Worm (Caenorhabditis elegans) whole organism, young adult: ENCODE measurements around the gene acr-17.
A peak's percentile ranks its signal among the peaks of the same experiment; 100 is the strongest.
"Not testable (repeated sequence)": the region's sequence is repeated elsewhere in the genome, so short reads cannot be mapped to it uniquely, and the experiment has no call there.

Source experiments
- C06A6.2 ChIP-seq: fragments of 200-800 bp; sonication (Bioruptor generic); conservative IDR thresholded peaks from 2 replicates; pipeline ENCODE4 v1.3.6; 2022; ENCODE audit warnings: missing genetic modification characterization, missing compliant biosample characterization
- D2030.7 ChIP-seq: fragments of 200-800 bp; sonication (Bioruptor generic); IDR thresholded peaks from 2 replicates; pipeline ENCODE4 v1.3.6; 2022; ENCODE audit warnings: missing genetic modification reagents, missing genetic modification characterization, missing compliant biosample characterization
- F33H1.4 ChIP-seq: fragments of 200-800 bp; sonication (Bioruptor generic); IDR thresholded peaks from 2 replicates; pipeline ENCODE4 v1.3.6; 2022; ENCODE audit warnings: missing genetic modification reagents, missing genetic modification characterization, missing compliant biosample characterization
- F57C9.4 ChIP-seq: sonication (generic microtip); optimal IDR thresholded peaks from 2 replicates; lab custom pipeline; 2017; ENCODE audit warnings: mild to moderate bottlenecking, missing genetic modification characterization, missing compliant biosample characterization
- K11D2.4 ChIP-seq: fragments of 200-800 bp; sonication (Bioruptor generic); IDR thresholded peaks from 2 replicates; pipeline ENCODE4 v1.3.6; 2022; ENCODE audit warnings: missing genetic modification reagents, missing genetic modification characterization, missing compliant biosample characterization
- K12H6.12 ChIP-seq: fragments of 200-800 bp; sonication (Bioruptor generic); optimal IDR thresholded peaks from 2 replicates; lab custom pipeline; 2018; ENCODE audit warnings: mild to moderate bottlenecking, missing genetic modification characterization, missing compliant biosample characterization
- Y53G8AR.9 ChIP-seq: fragments of 200-800 bp; sonication (Bioruptor generic); conservative IDR thresholded peaks from 2 replicates; pipeline ENCODE4 v1.3.6; 2022; ENCODE audit warnings: missing genetic modification reagents, missing genetic modification characterization, missing compliant biosample characterization
- Y56A3A.18 ChIP-seq: fragments of 200-800 bp; sonication (Bioruptor generic); IDR thresholded peaks from 2 replicates; pipeline ENCODE4 v1.3.6; 2022; ENCODE audit warnings: missing genetic modification reagents, missing genetic modification characterization, missing compliant biosample characterization
- akir-1 ChIP-seq: fragments of 200-800 bp; sonication (Bioruptor generic); optimal IDR thresholded peaks from 2 replicates; lab custom pipeline; 2018; ENCODE audit warnings: mild to moderate bottlenecking, missing genetic modification characterization, moderate library complexity, missing compliant biosample characterization
- ama-1 ChIP-seq, 3 experiments: fragments of 150-350 bp in 1 of 3; sonication (generic microtip) in 2 of 3; optimal IDR thresholded peaks; 2 replicates each; lab custom pipeline; 2014 to 2018; ENCODE audit warnings: missing biosample characterization in 2 of 3, missing genetic modification characterization in 2 of 3, missing genetic modification reagents in 2 of 3
- aptf-2 ChIP-seq: fragments of 200-800 bp; sonication (Bioruptor generic); conservative IDR thresholded peaks from 2 replicates; pipeline ENCODE4 v1.3.6; 2022; ENCODE audit warnings: missing genetic modification reagents, missing genetic modification characterization, missing compliant biosample characterization
- aptf-3 ChIP-seq: fragments of 200-800 bp; sonication (Bioruptor generic); IDR thresholded peaks from 2 replicates; pipeline ENCODE4 v1.3.6; 2022; ENCODE audit warnings: missing genetic modification characterization, missing compliant biosample characterization
- attf-6 ChIP-seq: fragments of 200-800 bp; sonication (Bioruptor generic); IDR thresholded peaks from 2 replicates; pipeline ENCODE4 v1.3.6; 2022; ENCODE audit warnings: missing genetic modification reagents, missing genetic modification characterization, missing compliant biosample characterization
- bed-2 ChIP-seq: fragments of 200-800 bp; sonication (Bioruptor generic); IDR thresholded peaks from 2 replicates; pipeline ENCODE4 v1.3.6; 2022; ENCODE audit warnings: missing genetic modification reagents, missing genetic modification characterization, missing compliant biosample characterization
- ceh-40 ChIP-seq: fragments of 200-800 bp; sonication (Bioruptor generic); IDR thresholded peaks from 2 replicates; pipeline ENCODE4 v1.3.6; 2022; ENCODE audit warnings: missing genetic modification characterization, missing compliant biosample characterization
- ceh-58 ChIP-seq: fragments of 200-800 bp; sonication (Bioruptor generic); IDR thresholded peaks from 2 replicates; pipeline ENCODE4 v1.3.6; 2022; ENCODE audit warnings: missing genetic modification characterization, missing compliant biosample characterization
- efl-1 ChIP-seq: fragments of 150-350 bp; optimal IDR thresholded peaks from 2 replicates; lab custom pipeline; 2014; ENCODE audit warnings: missing biosample characterization, missing genetic modification reagents, missing genetic modification characterization
- egl-18 ChIP-seq: fragments of 200-800 bp; sonication (Bioruptor generic); IDR thresholded peaks from 2 replicates; pipeline ENCODE4 v1.3.6; 2022; ENCODE audit warnings: missing genetic modification reagents, missing genetic modification characterization, missing compliant biosample characterization
- egrh-3 ChIP-seq: fragments of 200-800 bp; sonication (Bioruptor generic); IDR thresholded peaks from 2 replicates; pipeline ENCODE4 v1.3.6; 2022; ENCODE audit warnings: missing genetic modification reagents, missing genetic modification characterization, missing compliant biosample characterization
- ekl-4 ChIP-seq: fragments of 200-800 bp; sonication (Bioruptor generic); IDR thresholded peaks from 2 replicates; pipeline ENCODE4 v1.3.6; 2022; ENCODE audit warnings: missing genetic modification reagents, missing genetic modification characterization, missing compliant biosample characterization
- him-1 ChIP-seq: sonication (generic microtip); optimal IDR thresholded peaks from 2 replicates; lab custom pipeline; 2016; ENCODE audit warnings: missing genotype, missing genetic modification reagents, missing genetic modification characterization, missing compliant biosample characterization
- hmg-1.2 ChIP-seq: fragments of 200-800 bp; sonication (Bioruptor generic); IDR thresholded peaks from 2 replicates; pipeline ENCODE4 v1.3.6; 2022; ENCODE audit warnings: missing genetic modification reagents, missing genetic modification characterization, missing compliant biosample characterization
- hsf-1 ChIP-seq: fragments of 200-800 bp; sonication (Bioruptor generic); IDR thresholded peaks from 2 replicates; pipeline ENCODE4 v1.3.6; 2022; ENCODE audit warnings: missing genetic modification reagents, missing genetic modification characterization, missing compliant biosample characterization
- lin-26 ChIP-seq: fragments of 200-800 bp; sonication (Bioruptor generic); IDR thresholded peaks from 2 replicates; pipeline ENCODE4 v1.3.6; 2022; ENCODE audit warnings: missing genetic modification reagents, missing genetic modification characterization, missing compliant biosample characterization
- lin-35 ChIP-seq, 3 experiments: fragments of 150-350 bp in 2 of 3; sonication (generic microtip) in 1 of 3; optimal IDR thresholded peaks; 2 replicates each; lab custom pipeline; 2014 to 2018; ENCODE audit warnings: missing biosample characterization in 3 of 3, missing genetic modification characterization in 3 of 3, missing genetic modification reagents in 3 of 3
- lsl-1 ChIP-seq: fragments of 200-800 bp; sonication (Bioruptor generic); optimal IDR thresholded peaks from 2 replicates; lab custom pipeline; 2018; ENCODE audit warnings: mild to moderate bottlenecking, missing genetic modification characterization, moderate library complexity, missing compliant biosample characterization
- madf-3 ChIP-seq: fragments of 200-800 bp; sonication (Bioruptor generic); IDR thresholded peaks from 2 replicates; pipeline ENCODE4 v1.3.6; 2022; ENCODE audit warnings: missing genetic modification reagents, missing genetic modification characterization, missing compliant biosample characterization
- madf-6 ChIP-seq: fragments of 200-800 bp; sonication (Bioruptor generic); IDR thresholded peaks from 2 replicates; pipeline ENCODE4 v1.3.6; 2022; ENCODE audit warnings: missing genetic modification reagents, missing genetic modification characterization, missing compliant biosample characterization
- mcd-1 ChIP-seq: fragments of 200-800 bp; sonication (Bioruptor generic); IDR thresholded peaks from 2 replicates; pipeline ENCODE4 v1.3.6; 2022; ENCODE audit warnings: missing genetic modification reagents, missing genetic modification characterization, missing compliant biosample characterization
- mxl-1 ChIP-seq: sonication (generic microtip); optimal IDR thresholded peaks from 2 replicates; lab custom pipeline; 2016; ENCODE audit warnings: missing genetic modification characterization, missing compliant biosample characterization
- nhr-179 ChIP-seq: sonication (generic microtip); optimal IDR thresholded peaks from 2 replicates; lab custom pipeline; 2016; ENCODE audit warnings: mild to moderate bottlenecking, missing genetic modification characterization, missing compliant biosample characterization
- nhr-80 ChIP-seq: sonication (generic microtip); optimal IDR thresholded peaks from 2 replicates; lab custom pipeline; 2016; ENCODE audit warnings: missing genetic modification characterization, missing compliant biosample characterization
- pbrm-1 ChIP-seq: fragments of 200-800 bp; sonication (Bioruptor generic); IDR thresholded peaks from 2 replicates; pipeline ENCODE4 v1.3.6; 2022; ENCODE audit warnings: missing genetic modification reagents, missing genetic modification characterization, missing compliant biosample characterization
- sdz-38 ChIP-seq: sonication (generic microtip); optimal IDR thresholded peaks from 2 replicates; lab custom pipeline; 2016; ENCODE audit warnings: missing genotype, missing genetic modification characterization, missing compliant biosample characterization
- snpc-4 ChIP-seq, 5 experiments: fragments of 150-350 bp in 1 of 5; sonication (generic microtip) in 4 of 5; optimal IDR thresholded peaks; 2 replicates each; lab custom pipeline; 2014 to 2018; ENCODE audit warnings: missing genetic modification characterization in 5 of 5, missing biosample characterization in 3 of 5, antibody characterized with exemption in 2 of 5, mild to moderate bottlenecking in 2 of 5, missing compliant biosample characterization in 2 of 5, missing genotype in 2 of 5, moderate library complexity in 2 of 5, missing genetic modification reagents in 1 of 5
- tbp1 ChIP-seq: fragments of 200-800 bp; sonication (Bioruptor generic); optimal IDR thresholded peaks from 2 replicates; lab custom pipeline; 2018; ENCODE audit warnings: mild to moderate bottlenecking, missing genetic modification characterization, missing compliant biosample characterization
- tbx-9 ChIP-seq: sonication (generic microtip); optimal IDR thresholded peaks from 2 replicates; lab custom pipeline; 2016; ENCODE audit warnings: borderline replicate concordance, missing genetic modification characterization, inconsistent platforms, missing compliant biosample characterization
- zfh-2 ChIP-seq: fragments of 200-800 bp; sonication (Bioruptor generic); conservative IDR thresholded peaks from 2 replicates; pipeline ENCODE4 v1.3.6; 2022; ENCODE audit warnings: missing genetic modification reagents, missing genetic modification characterization, missing compliant biosample characterization
- ztf-25 ChIP-seq: fragments of 200-800 bp; sonication (Bioruptor generic); IDR thresholded peaks from 2 replicates; pipeline ENCODE4 v1.3.6; 2022; ENCODE audit warnings: missing genetic modification reagents, missing genetic modification characterization, missing compliant biosample characterization
- ztf-3 ChIP-seq: fragments of 200-800 bp; sonication (Bioruptor generic); optimal IDR thresholded peaks from 2 replicates; lab custom pipeline; 2018; ENCODE audit warnings: mild to moderate bottlenecking, missing genetic modification characterization, missing compliant biosample characterization
- ztf-6 ChIP-seq: fragments of 200-800 bp; sonication (Bioruptor generic); IDR thresholded peaks from 2 replicates; pipeline ENCODE4 v1.3.6; 2022; ENCODE audit warnings: missing genetic modification reagents, missing genetic modification characterization, missing compliant biosample characterization

Gene acr-17

ce11 chrV:2623765-2624164 lies 15.3 kb downstream of the acr-17 start:
- TF ChIP-seq zfh-2 (GFP tag; lab: Robert Waterston, UW) (peak; percentile 58; the same call in 1 of the 2 replicates), sdz-38 (tag; lab: Kevin White, UChicago) (no peak)

ce11 chrV:2625360-2625759 lies 16.9 kb downstream of the acr-17 start, which contains the start of gene sknr-1:
Gene sknr-1, minus strand, starts transcription at chrV:2625460.
- not testable (repeated sequence) for TF ChIP-seq ama-1 (optimal IDR thresholded peaks at IDR 0.05; lab: Kevin White, UChicago); ama-1 (GFP tag; optimal IDR thresholded peaks at IDR 0.05; lab: Kevin White, UChicago); K12H6.12; ztf-6 (GFP tag; lab: Robert Waterston, UW)

DNA sequence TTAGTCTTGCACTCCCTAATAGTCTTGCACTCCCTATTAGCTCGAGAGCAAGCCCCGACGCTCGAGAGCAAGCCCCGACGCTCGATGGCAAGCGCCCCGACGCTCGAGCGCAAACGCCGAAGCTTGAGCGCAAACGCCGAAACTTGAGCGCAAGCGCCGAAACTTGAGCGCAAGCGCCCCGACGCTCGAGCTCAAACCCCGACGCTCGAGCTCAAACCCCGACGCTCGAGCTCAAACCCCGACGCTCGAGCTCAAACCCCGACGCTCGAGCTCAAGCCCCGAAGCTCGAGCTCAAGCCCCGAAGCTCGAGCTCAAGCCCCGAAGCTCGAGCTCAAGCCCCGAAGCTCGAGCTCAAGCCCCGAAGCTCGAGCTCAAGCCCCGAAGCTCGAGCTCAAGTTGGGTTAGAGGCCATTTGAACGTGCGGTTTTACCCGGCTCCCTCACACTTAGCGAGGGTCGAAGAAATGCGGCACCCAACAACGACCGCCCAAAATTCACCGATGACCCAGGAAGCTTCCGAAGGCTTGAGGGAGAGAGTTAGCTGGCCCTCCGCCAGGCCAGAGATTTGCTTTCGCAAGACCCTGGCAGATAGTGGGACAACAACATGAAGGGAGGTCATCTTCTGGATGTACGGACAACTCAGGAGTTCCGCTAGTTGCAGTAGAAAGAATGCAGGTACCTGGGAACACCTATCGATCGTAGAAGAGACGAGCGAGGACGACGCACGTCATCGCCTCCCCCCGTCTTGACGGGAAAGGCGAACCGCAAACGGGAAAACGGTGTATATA lies 26.5 kb downstream of the acr-17 start:
- TF ChIP-seq aptf-3 (0 out of 2 replicates have a peak, but pooled peaks have one; percentile 77), zfh-2 (GFP tag; lab: Robert Waterston, UW) (peak; percentile 80), mcd-1 (peak; percentile 45; the same call in 1 of the 2 replicates), Y56A3A.18 (GFP tag; lab: Robert Waterston, UW) (0 out of 2 replicates have a peak, but pooled peaks have one; percentile 9), D2030.7 (GFP tag; lab: Robert Waterston, UW) (peak; percentile 44), aptf-2 (GFP tag; lab: Robert Waterston, UW) (peak; percentile 77; the same call in 1 of the 2 replicates), hmg-1.2 (GFP tag; lab: Robert Waterston, UW) (peak; percentile 26; the same call in 1 of the 2 replicates), F33H1.4 (GFP tag; lab: Robert Waterston, UW) (peak; percentile 9; the same call in 1 of the 2 replicates), madf-6 (GFP tag; lab: Robert Waterston, UW) (peak; percentile 22), attf-6 (peak; percentile 42), ztf-25 (GFP tag; lab: Robert Waterston, UW) (0 out of 2 replicates have a peak, but pooled peaks have one; percentile 6), egrh-3 (GFP tag; lab: Robert Waterston, UW) (peak; percentile 99), hsf-1 (GFP tag; lab: Robert Waterston, UW) (peak; percentile 31; the same call in 1 of the 2 replicates), lin-26 (GFP tag; lab: Robert Waterston, UW) (peak; percentile 89), snpc-4 (tag; optimal IDR thresholded peaks at IDR 0.05; lab: Kevin White, UChicago) (peak in 2 of 4 experiments; percentile 19 to 53), pbrm-1 (GFP tag; lab: Robert Waterston, UW) (peak; percentile 17; the same call in 1 of the 2 replicates), ekl-4 (GFP tag; lab: Robert Waterston, UW) (peak; percentile 51; the same call in 1 of the 2 replicates)
- not testable (repeated sequence) for TF ChIP-seq snpc-4 (GFP tag; optimal IDR thresholded peaks at IDR 0.05; lab: Kevin White, UChicago)

DNA sequence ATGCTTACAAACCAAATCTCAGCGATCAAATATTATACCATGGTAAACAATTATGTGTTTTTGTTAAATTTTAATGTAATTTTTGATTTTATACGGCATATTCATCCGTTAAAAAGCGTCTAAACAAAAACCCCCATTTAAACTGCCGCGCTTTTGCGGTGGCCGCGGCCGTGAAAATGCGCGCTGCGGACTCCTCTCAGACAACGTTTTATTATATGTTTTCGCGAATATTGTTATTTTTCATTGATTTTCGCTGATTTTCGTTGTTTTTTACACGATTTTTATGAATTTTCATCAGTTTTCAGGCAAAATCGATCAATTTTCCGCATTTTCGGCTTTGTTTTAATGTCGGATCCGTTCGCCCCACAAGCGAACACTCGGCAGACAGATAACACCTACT lies 30.1 kb downstream of the acr-17 start, which contains the start of gene W02H5.19:
Gene W02H5.19, plus strand, starts transcription at position 346 of the 400 bp plus-strand sequence.
- peak; percentile 38 for TF ChIP-seq lsl-1
- TF ChIP-seq madf-3 (GFP tag; lab: Robert Waterston, UW) = peak; percentile 78
- no peak for TF ChIP-seq C06A6.2 (GFP tag; lab: Robert Waterston, UW)
- 0 out of 2 replicates have a peak, but pooled peaks have one; percentile 22 for TF ChIP-seq K11D2.4 (GFP tag; lab: Robert Waterston, UW)
- TF ChIP-seq ceh-40 = no peak
- peak; percentile 38 for TF ChIP-seq tbp1
- TF ChIP-seq nhr-80 (tag; lab: Kevin White, UChicago) = no peak
- no peak for TF ChIP-seq F57C9.4 (tag; lab: Kevin White, UChicago)
- no peak for TF ChIP-seq Y53G8AR.9 (GFP tag; lab: Robert Waterston, UW)
- TF ChIP-seq mxl-1 (tag; lab: Kevin White, UChicago) = no peak
- no peak for TF ChIP-seq ztf-3 (GFP tag; lab: Kevin White, UChicago)
- TF ChIP-seq lin-35 (GFP tag; optimal IDR thresholded peaks at IDR 0.05; lab: Kevin White, UChicago) = peak in 2 of 3 experiments; percentile 41 to 94
- TF ChIP-seq bed-2 = peak; percentile 93
- TF ChIP-seq ztf-25 (GFP tag; lab: Robert Waterston, UW) = no peak
- no peak for TF ChIP-seq tbx-9 (tag; lab: Kevin White, UChicago)
- TF ChIP-seq nhr-179 (tag; lab: Kevin White, UChicago) = no peak
- TF ChIP-seq egl-18 (GFP tag; lab: Robert Waterston, UW) = no peak
- peak; percentile 42 for TF ChIP-seq him-1
- no peak for TF ChIP-seq akir-1
- peak; percentile 76 for TF ChIP-seq efl-1 (GFP tag; lab: Kevin White, UChicago)
- TF ChIP-seq ceh-58 (GFP tag; lab: Robert Waterston, UW) = no peak
- no peak for TF ChIP-seq lin-26 (GFP tag; lab: Robert Waterston, UW)
